Fruit fly (Drosophila melanogaster) whole organism, embryonic: ENCODE results near the gene Cyp313b1.
A peak's percentile ranks its signal among the peaks of the same experiment; 100 is the strongest.

Source experiments
- Abd-B ChIP-seq: fragments of 200-800 bp; sonication (Bioruptor generic); optimal IDR thresholded peaks from 2 replicates; lab custom pipeline; 2018; ENCODE audit warnings: missing biosample characterization, mild to moderate bottlenecking, missing genetic modification characterization, moderate library complexity
- Atf-2 ChIP-seq: fragments of 200-800 bp; sonication (Bioruptor generic); optimal IDR thresholded peaks from 2 replicates; lab custom pipeline; 2016; ENCODE audit warnings: missing biosample characterization, missing genetic modification characterization
- B-H2 ChIP-seq: fragments of 200-800 bp; sonication (Bioruptor generic); optimal IDR thresholded peaks from 2 replicates; lab custom pipeline; 2018; ENCODE audit warnings: missing biosample characterization, mild to moderate bottlenecking, missing genetic modification characterization
- CG10209 ChIP-seq: fragments of 200-800 bp; sonication (Bioruptor generic); optimal IDR thresholded peaks from 3 replicates; lab custom pipeline; 2017; ENCODE audit warnings: missing biosample characterization, mild to moderate bottlenecking, missing genetic modification characterization, missing genetic modification reagents
- CG10321 ChIP-seq: fragments of 200-800 bp; sonication (Bioruptor generic); IDR thresholded peaks from 2 replicates; pipeline ENCODE4 v1.3.6; 2022; ENCODE audit warnings: missing biosample characterization, missing genetic modification characterization
- CG10366 ChIP-seq: fragments of 200-800 bp; sonication (Bioruptor generic); IDR thresholded peaks from 2 replicates; pipeline ENCODE4 v1.3.6; 2022; ENCODE audit warnings: missing biosample characterization, missing genetic modification characterization
- CG10543 ChIP-seq: fragments of 200-800 bp; sonication (Bioruptor generic); optimal IDR thresholded peaks from 3 replicates; lab custom pipeline; 2017; ENCODE audit warnings: missing biosample characterization, mild to moderate bottlenecking, missing genetic modification characterization, moderate library complexity
- CG11560 ChIP-seq: fragments of 200-800 bp; sonication (Bioruptor generic); IDR thresholded peaks from 3 replicates; pipeline ENCODE4 v1.3.6; 2022; ENCODE audit warnings: missing biosample characterization, missing genetic modification characterization
- CG12219 ChIP-seq: fragments of 200-800 bp; sonication (Bioruptor generic); optimal IDR thresholded peaks from 3 replicates; lab custom pipeline; 2018; ENCODE audit warnings: missing biosample characterization, mild to moderate bottlenecking, missing genetic modification characterization
- CG14014 ChIP-seq: fragments of 200-800 bp; sonication (Bioruptor generic); IDR thresholded peaks from 2 replicates; pipeline ENCODE4 v1.3.6; 2022; ENCODE audit warnings: missing biosample characterization, missing genetic modification characterization
- CG17328 ChIP-seq: fragments of 200-800 bp; sonication (Bioruptor generic); IDR thresholded peaks from 2 replicates; pipeline ENCODE4 v1.3.6; 2022; ENCODE audit warnings: missing biosample characterization, missing genetic modification characterization
- CG17568 ChIP-seq: fragments of 200-800 bp; sonication (Bioruptor generic); optimal IDR thresholded peaks from 2 replicates; lab custom pipeline; 2018; ENCODE audit warnings: missing biosample characterization, mild to moderate bottlenecking, missing genetic modification characterization, moderate library complexity
- CG1792 ChIP-seq: fragments of 200-800 bp; sonication (Bioruptor generic); optimal IDR thresholded peaks from 2 replicates; lab custom pipeline; 2016; ENCODE audit warnings: missing biosample characterization, missing genetic modification characterization
- CG18619 ChIP-seq: fragments of 200-800 bp; sonication (Bioruptor generic); optimal IDR thresholded peaks from 3 replicates; lab custom pipeline; 2017; ENCODE audit warnings: missing biosample characterization, mild to moderate bottlenecking, missing genetic modification characterization
- CG2202 ChIP-seq: fragments of 200-800 bp; sonication (Bioruptor generic); optimal IDR thresholded peaks from 2 replicates; lab custom pipeline; 2018; ENCODE audit warnings: missing biosample characterization, mild to moderate bottlenecking, missing genetic modification characterization
- CG31365 ChIP-seq: fragments of 200-800 bp; sonication (Bioruptor generic); optimal IDR thresholded peaks from 2 replicates; lab custom pipeline; 2018; ENCODE audit warnings: missing biosample characterization, mild to moderate bottlenecking, missing genetic modification characterization
- CG33557 ChIP-seq: fragments of 200-800 bp; sonication (Bioruptor generic); optimal IDR thresholded peaks from 2 replicates; lab custom pipeline; 2019; ENCODE audit warnings: missing biosample characterization, mild to moderate bottlenecking, missing genetic modification characterization, moderate library complexity
- CG5953 ChIP-seq: fragments of 200-800 bp; sonication (Bioruptor generic); IDR thresholded peaks from 2 replicates; pipeline ENCODE4 v1.3.6; 2022; ENCODE audit warnings: missing biosample characterization, missing genetic modification characterization
- CG6854 ChIP-seq: fragments of 200-800 bp; sonication (Bioruptor generic); optimal IDR thresholded peaks from 3 replicates; lab custom pipeline; 2017; ENCODE audit warnings: missing biosample characterization, mild to moderate bottlenecking, missing genetic modification characterization
- CG7357 ChIP-seq: fragments of 200-800 bp; sonication (Bioruptor generic); IDR thresholded peaks from 3 replicates; pipeline ENCODE4 v1.3.6; 2022; ENCODE audit warnings: missing biosample characterization, missing genetic modification characterization
- CG8388 ChIP-seq: fragments of 200-800 bp; sonication (Bioruptor generic); optimal IDR thresholded peaks from 2 replicates; lab custom pipeline; 2019; ENCODE audit warnings: missing biosample characterization, mild to moderate bottlenecking, missing genetic modification characterization, moderate library complexity
- CG9609 ChIP-seq: fragments of 200-800 bp; sonication (Bioruptor generic); optimal IDR thresholded peaks from 3 replicates; lab custom pipeline; 2016; ENCODE audit warnings: missing biosample characterization, missing genetic modification characterization
- Dp ChIP-seq: fragments of 200-800 bp; sonication (Bioruptor generic); optimal IDR thresholded peaks from 2 replicates; lab custom pipeline; 2018; ENCODE audit warnings: missing biosample characterization, mild to moderate bottlenecking, missing genetic modification characterization, moderate library complexity
- E2f1 ChIP-seq: fragments of 200-800 bp; sonication (Bioruptor generic); IDR thresholded peaks from 2 replicates; pipeline ENCODE4 v1.3.6; 2022; ENCODE audit warnings: missing biosample characterization, missing genetic modification characterization
- HmgZ ChIP-seq: fragments of 200-800 bp; sonication (Bioruptor generic); optimal IDR thresholded peaks from 2 replicates; lab custom pipeline; 2018; ENCODE audit warnings: missing biosample characterization, mild to moderate bottlenecking, missing genetic modification characterization
- Hr51 ChIP-seq, 2 experiments: fragments of 200-800 bp; sonication (Bioruptor generic); optimal IDR thresholded peaks; 2 replicates in 1 of 2; 3 replicates in 1 of 2; lab custom pipeline; 2016 to 2018; ENCODE audit warnings: missing biosample characterization in 2 of 2, missing genetic modification characterization in 2 of 2, mild to moderate bottlenecking in 1 of 2, moderate library complexity in 1 of 2
- NK7.1 ChIP-seq: fragments of 200-800 bp; sonication (Bioruptor generic); optimal IDR thresholded peaks from 3 replicates; lab custom pipeline; 2016; ENCODE audit warnings: missing biosample characterization, missing genetic modification characterization
- Nf-YC ChIP-seq: fragments of 200-800 bp; optimal IDR thresholded peaks from 3 replicates; lab custom pipeline; 2019; ENCODE audit warnings: missing biosample characterization, mild to moderate bottlenecking, missing genetic modification characterization, moderate library complexity
- Oaz ChIP-seq: fragments of 200-800 bp; sonication (Bioruptor generic); IDR thresholded peaks from 2 replicates; pipeline ENCODE4 v1.3.6; 2022; ENCODE audit warnings: missing biosample characterization, missing genetic modification characterization
- Ptx1 ChIP-seq: fragments of 200-800 bp; sonication (Bioruptor generic); IDR thresholded peaks from 2 replicates; pipeline ENCODE4 v1.3.6; 2022; ENCODE audit warnings: missing biosample characterization, missing genetic modification characterization
- Ssrp ChIP-seq: fragments of 200-800 bp; sonication (Bioruptor generic); optimal IDR thresholded peaks from 2 replicates; lab custom pipeline; 2018; ENCODE audit warnings: missing biosample characterization, mild to moderate bottlenecking, missing genetic modification characterization, moderate library complexity
- btn ChIP-seq: fragments of 200-800 bp; sonication (Bioruptor generic); optimal IDR thresholded peaks from 2 replicates; lab custom pipeline; 2016; ENCODE audit warnings: missing biosample characterization, missing genetic modification characterization
- crp ChIP-seq, 2 experiments: fragments of 200-800 bp; sonication (Bioruptor generic); optimal IDR thresholded peaks; 2 replicates in 1 of 2; 3 replicates in 1 of 2; lab custom pipeline; 2017; ENCODE audit warnings: missing biosample characterization in 2 of 2, missing genetic modification characterization in 2 of 2, mild to moderate bottlenecking in 1 of 2, moderate library complexity in 1 of 2
- cwo ChIP-seq: fragments of 200-800 bp; sonication (Bioruptor generic); optimal IDR thresholded peaks from 3 replicates; lab custom pipeline; 2017; ENCODE audit warnings: missing biosample characterization, missing genetic modification characterization, mild to moderate bottlenecking, moderate library complexity, missing genetic modification reagents
- dati ChIP-seq: fragments of 200-800 bp; sonication (Bioruptor generic); IDR thresholded peaks from 2 replicates; pipeline ENCODE4 v1.3.6; 2022; ENCODE audit warnings: missing biosample characterization, missing genetic modification characterization
- en ChIP-seq: fragments of 200-800 bp; sonication (Bioruptor generic); optimal IDR thresholded peaks from 2 replicates; lab custom pipeline; 2016; ENCODE audit warnings: missing biosample characterization, missing genetic modification characterization
- fd102C ChIP-seq: fragments of 200-800 bp; sonication (Bioruptor generic); optimal IDR thresholded peaks from 2 replicates; lab custom pipeline; 2018; ENCODE audit warnings: missing biosample characterization, mild to moderate bottlenecking, missing genetic modification characterization, moderate library complexity
- ftz-f1 ChIP-seq: fragments of 200-800 bp; sonication (Bioruptor generic); optimal IDR thresholded peaks from 2 replicates; lab custom pipeline; 2016; ENCODE audit warnings: missing biosample characterization, missing genetic modification characterization
- hth ChIP-seq: fragments of >200 bp; optimal IDR thresholded peaks from 2 replicates; lab custom pipeline; 2017; ENCODE audit warnings: inconsistent platforms
- ind ChIP-seq: fragments of 200-800 bp; sonication (Bioruptor generic); optimal IDR thresholded peaks from 3 replicates; lab custom pipeline; 2016; ENCODE audit warnings: missing biosample characterization, missing genetic modification characterization
- mam ChIP-seq: fragments of 200-800 bp; sonication (Bioruptor generic); optimal IDR thresholded peaks from 3 replicates; lab custom pipeline; 2016; ENCODE audit warnings: missing biosample characterization, missing genetic modification characterization
- mld ChIP-seq: fragments of 200-800 bp; sonication (Bioruptor generic); IDR thresholded peaks from 3 replicates; pipeline ENCODE4 v1.3.6; 2022; ENCODE audit warnings: missing biosample characterization, missing genetic modification characterization; ENCODE audit not compliant: partially characterized antibody
- seq ChIP-seq: fragments of 200-800 bp; sonication (Bioruptor generic); IDR thresholded peaks from 2 replicates; pipeline ENCODE4 v1.3.6; 2022; ENCODE audit warnings: missing biosample characterization, missing genetic modification characterization
- sisA ChIP-seq: fragments of 200-800 bp; sonication (Bioruptor generic); IDR thresholded peaks from 2 replicates; pipeline ENCODE4 v1.3.6; 2022; ENCODE audit warnings: missing biosample characterization, missing genetic modification characterization
- so ChIP-seq: fragments of 200-800 bp; sonication (Bioruptor generic); IDR thresholded peaks from 3 replicates; pipeline ENCODE4 v1.3.6; 2022; ENCODE audit warnings: missing biosample characterization, missing genetic modification characterization
- sob ChIP-seq: fragments of 200-800 bp; sonication (Bioruptor generic); IDR thresholded peaks from 2 replicates; pipeline ENCODE4 v1.3.6; 2022; ENCODE audit warnings: missing biosample characterization, missing genetic modification characterization
- sqz ChIP-seq: fragments of 200-800 bp; sonication (Bioruptor generic); optimal IDR thresholded peaks from 3 replicates; lab custom pipeline; 2018; ENCODE audit warnings: missing biosample characterization, mild to moderate bottlenecking, missing genetic modification characterization
- unpg ChIP-seq: fragments of 200-800 bp; sonication (Bioruptor generic); optimal IDR thresholded peaks from 3 replicates; lab custom pipeline; 2018; ENCODE audit warnings: missing biosample characterization, mild to moderate bottlenecking, missing genetic modification characterization, moderate library complexity
- wdn ChIP-seq: fragments of 200-800 bp; sonication (Bioruptor generic); IDR thresholded peaks from 2 replicates; pipeline ENCODE4 v1.3.6; 2022; ENCODE audit warnings: missing biosample characterization, missing genetic modification characterization
- zfh2 ChIP-seq: fragments of 200-800 bp; sonication (Bioruptor generic); optimal IDR thresholded peaks from 2 replicates; lab custom pipeline; 2016; ENCODE audit warnings: missing biosample characterization, missing genetic modification characterization

The Cyp313b1 gene

dm6 chr3R:8659907-8660660 is 14.6 kb upstream of the Cyp313b1 start (continued):
- TF ChIP-seq E2f1 (GFP tag; lab: Robert Waterston, UW) = peak; percentile 13; the same call in 1 of the 2 replicates
- no peak for TF ChIP-seq Ssrp
- peak; percentile 21 for TF ChIP-seq CG18619 (GFP tag; lab: Kevin White, UChicago)
- TF ChIP-seq CG5953 = no peak
- peak; percentile 51 for TF ChIP-seq CG9609 (GFP tag; lab: Kevin White, UChicago)
- TF ChIP-seq seq = no peak; the same call in 1 of the 2 replicates
- TF ChIP-seq CG10321 = peak; percentile 42; the same call in 1 of the 2 replicates
- TF ChIP-seq CG1792 (GFP tag; lab: Kevin White, UChicago) = no peak
- peak; percentile 40 for TF ChIP-seq unpg (GFP tag; lab: Kevin White, UChicago)
- TF ChIP-seq Nf-YC (tag; lab: Kevin White, UChicago) = peak; percentile 54
- peak in 1 of 2 experiments; percentile 8 for TF ChIP-seq Hr51 (GFP tag; optimal IDR thresholded peaks at IDR 0.05; lab: Kevin White, UChicago)
- no peak for TF ChIP-seq Atf-2
- TF ChIP-seq fd102C (GFP tag; lab: Kevin White, UChicago) = no peak
- no peak for TF ChIP-seq so (GFP tag; lab: Robert Waterston, UW)
- TF ChIP-seq CG7357 (GFP tag; lab: Robert Waterston, UW) = no peak
- no peak for TF ChIP-seq btn (GFP tag; lab: Kevin White, UChicago)
- TF ChIP-seq ind (GFP tag; lab: Kevin White, UChicago) = no peak
- no peak for TF ChIP-seq NK7.1
- TF ChIP-seq CG31365 (tag; lab: Kevin White, UChicago) = no peak
- TF ChIP-seq Oaz (GFP tag; lab: Robert Waterston, UW) = no peak
- peak; percentile 94 for TF ChIP-seq HmgZ (tag; lab: Kevin White, UChicago)
- peak; percentile 87 for TF ChIP-seq sqz (GFP tag; lab: Kevin White, UChicago)
- no peak for TF ChIP-seq Ptx1
- TF ChIP-seq CG8388 (GFP tag; lab: Kevin White, UChicago) = no peak
- peak; percentile 68 for TF ChIP-seq CG11560 (tag; lab: Robert Waterston, UW)
- peak; percentile 74 for TF ChIP-seq ftz-f1 (GFP tag; lab: Kevin White, UChicago)
- TF ChIP-seq hth (lab: Kevin White, UChicago) = no peak
- peak; percentile 60 for TF ChIP-seq CG17328 (GFP tag; lab: Robert Waterston, UW)
- TF ChIP-seq CG10366 (GFP tag; lab: Robert Waterston, UW) = no peak
- TF ChIP-seq CG10543 (GFP tag; lab: Kevin White, UChicago) = peak; percentile 68
- TF ChIP-seq wdn (GFP tag; lab: Robert Waterston, UW) = no peak
- peak; percentile 67 for TF ChIP-seq B-H2
- TF ChIP-seq crp (GFP tag; optimal IDR thresholded peaks at IDR 0.05; lab: Kevin White, UChicago) = peak in 1 of 2 experiments; percentile 74
- TF ChIP-seq CG12219 = no peak
- no peak for TF ChIP-seq CG6854
- TF ChIP-seq CG17568 = no peak
- TF ChIP-seq sisA (GFP tag; lab: Robert Waterston, UW) = no peak
- peak; percentile 51 for TF ChIP-seq CG33557
- peak; percentile 83 for TF ChIP-seq mld (GFP tag; lab: Robert Waterston, UW)
- peak; percentile 62 for TF ChIP-seq mam (GFP tag; lab: Kevin White, UChicago)
- peak; percentile 29 for TF ChIP-seq zfh2 (GFP tag; lab: Kevin White, UChicago)
- TF ChIP-seq Dp (GFP tag; lab: Kevin White, UChicago) = peak; percentile 98
- no peak for TF ChIP-seq dati (GFP tag; lab: Robert Waterston, UW)
- TF ChIP-seq CG2202 (tag; lab: Kevin White, UChicago) = peak; percentile 30
- TF ChIP-seq Abd-B (GFP tag; lab: Kevin White, UChicago) = peak; percentile 17
- 0 out of 2 replicates have a peak, but pooled peaks have one; percentile 39 for TF ChIP-seq CG14014 (GFP tag; lab: Robert Waterston, UW)
- TF ChIP-seq cwo (GFP tag; lab: Kevin White, UChicago) = peak; percentile 49
- TF ChIP-seq en (GFP tag; lab: Kevin White, UChicago) = no peak
- TF ChIP-seq sob = peak; percentile 77
- TF ChIP-seq CG10209 (GFP tag; lab: Kevin White, UChicago) = no peak
